Fruit fly (Drosophila melanogaster): ENCODE data around the gene CG7227.
"Not testable (repeated sequence)": the region's sequence is repeated elsewhere in the genome, so short reads cannot be mapped to it uniquely, and the experiment has no call there.

DNA sequence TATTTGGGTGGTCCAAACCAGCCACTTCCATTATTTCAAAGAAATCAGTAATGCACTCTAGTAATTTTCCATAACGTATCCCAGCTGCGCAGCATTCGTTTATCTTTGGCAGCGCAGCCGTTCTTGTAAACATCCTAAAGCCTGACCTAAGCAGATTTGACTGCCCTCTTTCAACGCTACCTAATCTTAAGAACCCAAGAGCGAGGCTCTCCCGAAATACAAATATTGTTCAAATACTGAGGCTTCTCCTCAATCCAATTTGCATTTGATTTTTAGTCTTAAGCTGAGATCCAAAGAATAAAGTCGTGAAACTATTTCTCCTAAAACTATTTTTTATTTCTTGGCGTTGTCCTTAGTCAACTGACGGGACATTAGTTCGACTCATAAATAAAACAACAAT, 14.3 kb downstream of the CG7227 start, which contains the start of gene CG7231:
- TF ChIP-seq Ets98B (GFP tag; IDR thresholded peaks at IDR 0.05); CG10348 (GFP tag; IDR thresholded peaks at IDR 0.05); CG4496 (GFP tag; IDR thresholded peaks at IDR 0.05); EcR (GFP tag; optimal IDR thresholded peaks at IDR 0.05); CG9948 (tag; optimal IDR thresholded peaks at IDR 0.05); Snoo (tag; optimal IDR thresholded peaks at IDR 0.05); CG14655 (GFP tag; optimal IDR thresholded peaks at IDR 0.05): not testable (repeated sequence)

Measured in whole organism, pupa.